Worm (Caenorhabditis elegans) whole organism, L3 larva: ENCODE results near the gene clec-73.

Experiments
- lsy-12 ChIP-seq: sonication (generic microtip); optimal IDR thresholded peaks from 2 replicates; lab custom pipeline; 2016; ENCODE audit warnings: mild to moderate bottlenecking, missing genetic modification characterization, missing compliant biosample characterization
- pqm-1 ChIP-seq: fragments of 150-350 bp; optimal IDR thresholded peaks from 2 replicates; lab custom pipeline; 2017; ENCODE audit warnings: missing biosample characterization, missing genetic modification characterization, inconsistent platforms

DNA sequence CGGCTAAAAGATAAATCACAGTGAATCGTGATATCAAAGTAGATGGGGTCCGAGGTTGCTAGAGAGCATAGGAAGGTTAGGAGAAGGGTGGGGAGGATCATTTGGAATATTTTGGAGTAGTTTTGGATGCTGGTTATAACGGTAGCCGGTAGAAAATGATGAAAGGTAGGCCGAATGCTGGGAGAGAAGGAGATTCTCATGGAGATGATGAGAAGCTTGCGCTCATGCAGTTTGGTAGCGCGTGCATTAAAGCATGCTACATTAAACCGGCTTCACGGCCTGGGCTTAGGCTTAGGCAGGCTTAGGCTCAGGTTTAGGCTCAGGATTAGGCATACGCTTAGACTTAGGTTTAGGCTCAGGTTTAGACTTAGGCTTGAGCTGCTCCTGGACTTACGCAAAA is 38.3 kb upstream of the clec-73 start, which contains the start of gene F47C12.13:
- no peak for TF ChIP-seq pqm-1
- TF ChIP-seq lsy-12 (tag; lab: Kevin White, UChicago) = no peak
